Worm (Caenorhabditis elegans): Measurements from ENCODE around the gene C01G5.25.
"Not testable (repeated sequence)": the region's sequence is repeated elsewhere in the genome, so short reads cannot be mapped to it uniquely, and the experiment has no call there.

Gene C01G5.25

DNA sequence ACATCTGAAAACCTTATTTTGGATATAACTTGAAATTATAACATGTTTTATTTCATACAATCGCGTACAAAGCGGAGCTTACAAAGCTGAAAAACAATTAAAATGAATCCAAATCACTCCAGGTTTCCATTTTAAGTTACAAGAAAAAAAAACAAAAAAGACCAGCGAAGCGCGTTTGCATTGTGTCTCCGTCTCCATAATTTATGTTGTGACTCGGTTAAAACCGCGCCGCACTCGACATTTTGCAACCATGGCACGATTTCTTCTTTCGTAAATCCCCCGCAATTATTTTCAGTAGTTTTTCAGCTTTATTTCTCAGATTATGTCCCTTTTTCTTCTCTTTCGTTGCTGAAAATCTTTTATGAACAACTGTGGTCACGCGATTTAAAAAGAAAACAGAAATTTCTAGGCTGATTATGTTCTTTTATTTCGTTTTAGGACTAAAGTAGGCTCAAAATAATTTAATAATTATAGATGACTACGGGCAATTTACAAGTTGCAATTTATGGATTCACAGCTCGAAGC is 44.0 kb downstream of the C01G5.25 start, which contains the start of the genes F38A5.2 and dnj-11 (continued):
- no peak for TF ChIP-seq dmd-9 (GFP tag; IDR thresholded peaks at IDR 0.05)
- no peak for TF ChIP-seq F37D6.2 (tag; optimal IDR thresholded peaks at IDR 0.05)
- TF ChIP-seq nhr-11 (tag; optimal IDR thresholded peaks at IDR 0.05) = peak; percentile 50

DNA sequence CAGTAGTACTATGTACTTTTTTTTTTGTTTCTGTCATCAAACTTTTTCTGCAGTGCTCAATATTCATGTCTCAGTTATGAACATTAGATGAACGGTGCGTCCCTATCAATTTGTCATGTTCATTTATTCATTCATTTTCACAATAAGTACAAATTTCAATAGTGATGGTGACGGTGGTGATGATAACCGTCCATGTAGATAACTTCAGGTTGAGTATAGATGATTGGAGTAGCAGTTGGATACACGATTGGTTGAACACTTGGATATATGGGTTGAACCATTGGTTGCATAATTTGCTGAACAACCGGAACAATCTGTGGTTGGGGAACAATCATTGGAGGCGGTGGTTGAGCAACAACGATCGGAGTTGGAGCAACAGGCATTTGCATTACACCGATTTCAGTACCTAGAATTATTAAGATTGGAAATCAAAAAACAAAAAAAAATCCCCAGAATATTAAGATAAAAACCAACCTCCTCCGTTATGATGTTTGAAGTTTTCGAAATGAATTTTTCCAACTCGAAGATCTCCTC is 46.7 kb downstream of the C01G5.25 start:
- TF ChIP-seq lin-38 (GFP tag; IDR thresholded peaks at IDR 0.05) (0 out of 2 replicates have a peak, but pooled peaks have one; percentile 14), daf-19 (GFP tag; conservative IDR thresholded peaks at IDR 0.05) (no peak), snpc-1.2 (GFP tag; IDR thresholded peaks at IDR 0.05) (peak; percentile 51; the same call in 1 of the 2 replicates)

DNA sequence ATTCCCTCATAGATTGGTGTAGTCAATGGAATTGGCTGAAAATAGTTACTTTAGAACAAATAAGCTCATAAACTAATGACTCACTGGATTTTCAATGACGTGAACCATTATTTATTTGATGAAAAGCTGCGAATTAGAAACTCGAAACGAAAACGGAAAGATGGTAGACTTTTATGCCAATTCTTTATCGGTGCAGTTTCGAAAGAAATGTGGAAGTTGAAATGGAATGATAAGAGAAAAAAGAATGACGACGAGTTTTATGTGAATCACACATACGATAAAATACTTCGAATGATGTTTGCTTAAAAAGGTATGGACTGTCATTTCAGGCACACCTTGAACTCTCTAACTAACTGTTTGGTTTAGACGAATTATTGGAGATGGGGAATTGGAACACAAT is 48.5 kb downstream of the C01G5.25 start, which contains the start of the genes lec-11 and irld-7:
Gene lec-11, minus strand, starts transcription at position 126 of the 400 bp plus-strand sequence.
Gene irld-7, plus strand, starts transcription at position 332 of the 400 bp plus-strand sequence.
- TF ChIP-seq zfp-3 (GFP tag; conservative IDR thresholded peaks at IDR 0.05) (no peak), aha-1 (tag) (no peak), dmd-6 (GFP tag; IDR thresholded peaks at IDR 0.05) (peak; percentile 73), pqm-1 (tag; optimal IDR thresholded peaks at IDR 0.05) (peak; percentile 80), nhr-28 (tag; optimal IDR thresholded peaks at IDR 0.05) (peak; percentile 50), mdt-29 (GFP tag; IDR thresholded peaks at IDR 0.05) (no peak), daf-16 (GFP tag; optimal IDR thresholded peaks at IDR 0.05) (no peak), daf-16 (tag; optimal IDR thresholded peaks at IDR 0.05) (peak; percentile 33), php-3 (GFP tag; IDR thresholded peaks at IDR 0.05) (peak; percentile 65), mdl-1 (tag; optimal IDR thresholded peaks at IDR 0.05) (no peak), hif-1 (tag; optimal IDR thresholded peaks at IDR 0.05) (no peak), ces-1 (GFP tag; optimal IDR thresholded peaks at IDR 0.05) (no peak)

DNA sequence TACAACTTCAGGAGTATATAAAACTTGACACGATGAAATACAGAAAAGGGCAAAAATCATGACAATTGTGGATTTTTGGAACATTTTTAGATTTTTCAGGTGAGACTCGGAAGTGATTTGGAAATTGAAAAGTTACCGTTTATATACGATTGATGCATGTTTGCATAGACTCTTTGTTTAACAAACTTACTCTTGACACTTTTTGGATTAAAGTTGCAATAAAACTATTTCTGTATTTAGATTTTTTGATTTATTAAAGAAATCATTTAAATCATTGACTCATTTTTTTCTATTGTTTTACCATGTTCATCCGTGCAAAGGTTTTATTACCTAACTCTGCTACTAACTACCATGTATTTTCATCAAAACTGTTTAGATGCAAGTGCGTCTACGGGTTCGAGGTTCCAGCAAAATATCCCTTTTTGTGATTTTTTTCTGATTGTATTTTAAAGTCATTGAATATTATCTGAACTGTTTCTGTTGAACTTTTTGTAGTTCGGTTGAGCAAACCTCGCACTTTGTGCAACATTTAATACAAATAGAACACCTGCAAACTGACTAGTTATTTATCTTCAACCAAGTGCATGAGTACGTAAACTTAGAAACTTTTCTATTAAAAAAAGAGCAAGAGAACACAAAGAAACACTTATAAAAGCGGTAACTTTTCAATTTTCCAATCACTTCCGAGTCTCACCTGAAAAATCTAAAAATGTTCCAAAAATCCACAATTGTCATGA is 49.7 kb downstream of the C01G5.25 start, which contains the start of the genes nspb-1 and nspb-2:
Gene nspb-1, minus strand, starts transcription at position 101 of the 737 bp plus-strand sequence.
Gene nspb-2, plus strand, starts transcription at position 687 of the 737 bp plus-strand sequence.
- TF ChIP-seq gei-8 (GFP tag; optimal IDR thresholded peaks at IDR 0.05); aly-2 (tag; optimal IDR thresholded peaks at IDR 0.05); ces-1 (GFP tag; optimal IDR thresholded peaks at IDR 0.05): not testable (repeated sequence)

DNA sequence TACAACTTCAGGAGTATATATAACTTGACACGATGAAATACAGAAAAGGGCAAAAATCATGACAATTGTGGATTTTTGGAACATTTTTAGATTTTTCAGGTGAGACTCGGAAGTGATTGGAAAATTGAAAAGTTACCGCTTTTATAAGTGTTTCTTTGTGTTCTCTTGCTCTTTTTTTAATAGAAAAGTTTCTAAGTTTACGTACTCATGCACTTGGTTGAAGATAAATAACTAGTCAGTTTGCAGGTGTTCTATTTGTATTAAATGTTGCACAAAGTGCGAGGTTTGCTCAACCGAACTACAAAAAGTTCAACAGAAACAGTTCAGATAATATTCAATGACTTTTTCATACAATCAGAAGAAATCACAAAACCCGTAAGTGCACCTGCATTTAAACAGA is 53.4 kb downstream of the C01G5.25 start, which contains the start of gene nspb-3:
Gene nspb-3, minus strand, starts transcription at position 101 of the 400 bp plus-strand sequence.
- not testable (repeated sequence) for TF ChIP-seq F37D6.2 (tag; optimal IDR thresholded peaks at IDR 0.05); nhr-42 (GFP tag; IDR thresholded peaks at IDR 0.05); egl-43 (GFP tag; IDR thresholded peaks at IDR 0.05)

DNA sequence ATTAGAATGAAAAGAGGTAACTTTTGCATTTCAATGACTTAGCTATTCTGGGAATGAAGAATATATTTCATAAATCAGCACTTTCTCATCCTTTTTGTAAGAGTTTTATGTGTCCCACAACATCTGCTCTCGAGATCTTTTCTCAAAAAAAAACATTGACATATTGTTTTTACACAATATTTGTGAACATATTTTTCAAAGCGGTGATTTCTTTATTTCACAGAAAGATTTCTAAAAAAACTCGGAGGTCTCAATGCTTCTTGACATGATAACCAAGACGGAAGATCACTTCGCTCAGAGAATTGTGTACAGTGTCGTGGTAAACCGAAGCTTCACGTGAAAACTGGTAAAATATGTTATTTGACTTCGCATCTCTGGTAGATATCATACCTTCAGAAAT is 54.4 kb downstream of the C01G5.25 start, which contains the start of gene F38A5.22:
Gene F38A5.22, minus strand, starts transcription at position 29 of the 400 bp plus-strand sequence.
- TF ChIP-seq ceh-82 (tag; optimal IDR thresholded peaks at IDR 0.05) (no peak), unc-62 (GFP tag; optimal IDR thresholded peaks at IDR 0.05 in 1 of 2) (peak in 1 of 2 experiments; percentile 95), unc-62 (tag; optimal IDR thresholded peaks at IDR 0.05) (no peak), dpl-1 (GFP tag; optimal IDR thresholded peaks at IDR 0.05) (no peak)

DNA sequence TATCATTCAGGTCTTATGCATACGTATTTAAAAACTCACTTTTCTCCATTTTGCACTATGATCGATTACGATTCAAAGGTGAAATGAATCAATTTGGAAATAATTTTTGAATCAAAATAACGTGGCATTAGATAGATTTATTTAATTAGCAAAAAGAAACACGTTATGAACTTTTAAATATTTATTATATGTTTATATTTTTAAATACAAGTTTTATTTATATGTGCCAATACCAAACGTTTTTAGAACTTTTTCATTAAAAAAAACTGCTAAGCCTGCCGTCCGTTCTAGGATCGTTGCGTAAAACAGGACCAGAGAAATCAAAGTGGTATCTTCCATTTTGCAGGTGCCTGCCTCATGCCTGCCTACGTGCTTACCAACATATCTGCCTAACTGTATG is 55.8 kb downstream of the C01G5.25 start, which contains the start of gene F38A5.6:
Gene F38A5.6, minus strand, starts transcription at position 101 of the 400 bp plus-strand sequence.
- no peak for TF ChIP-seq ceh-82 (tag; optimal IDR thresholded peaks at IDR 0.05)
- peak; percentile 22 for TF ChIP-seq aha-1 (tag)

All from whole organism, L4 larva.